Fruit fly (Drosophila melanogaster) whole organism, embryonic: Measurements from ENCODE around the gene me31B.

Experiments
- B-H2 ChIP-seq: fragments of 200-800 bp; sonication (Bioruptor generic); optimal IDR thresholded peaks from 2 replicates; lab custom pipeline; 2018; ENCODE audit warnings: missing biosample characterization, mild to moderate bottlenecking, missing genetic modification characterization
- BEAF-32 ChIP-seq: fragments of 200-800 bp; sonication (Bioruptor generic); optimal IDR thresholded peaks from 3 replicates; lab custom pipeline; 2017; ENCODE audit warnings: missing biosample characterization, missing genetic modification characterization, mild to moderate bottlenecking, moderate library complexity, missing genetic modification reagents
- CG10209 ChIP-seq: fragments of 200-800 bp; sonication (Bioruptor generic); optimal IDR thresholded peaks from 3 replicates; lab custom pipeline; 2017; ENCODE audit warnings: missing biosample characterization, mild to moderate bottlenecking, missing genetic modification characterization, missing genetic modification reagents
- CG11695 ChIP-seq: fragments of 200-800 bp; sonication (Bioruptor generic); IDR thresholded peaks from 3 replicates; pipeline ENCODE4 v1.3.6; 2022; ENCODE audit warnings: missing biosample characterization, missing genetic modification characterization
- CG12104 ChIP-seq: fragments of 200-800 bp; sonication (Bioruptor generic); optimal IDR thresholded peaks from 3 replicates; lab custom pipeline; 2016; ENCODE audit warnings: missing biosample characterization, missing genetic modification characterization
- CG13894 ChIP-seq: fragments of 200-800 bp; sonication (Bioruptor generic); optimal IDR thresholded peaks from 3 replicates; lab custom pipeline; 2018; ENCODE audit warnings: missing biosample characterization, mild to moderate bottlenecking, missing genetic modification characterization, moderate library complexity
- CG16863 ChIP-seq: fragments of 200-800 bp; sonication (Bioruptor generic); optimal IDR thresholded peaks from 3 replicates; lab custom pipeline; 2016; ENCODE audit warnings: missing biosample characterization, missing genetic modification characterization
- CG17186 ChIP-seq: fragments of 200-800 bp; sonication (Bioruptor generic); optimal IDR thresholded peaks from 3 replicates; lab custom pipeline; 2017; ENCODE audit warnings: missing biosample characterization, missing genetic modification reagents, missing genetic modification characterization
- CG2116 ChIP-seq: fragments of 200-800 bp; sonication (Bioruptor generic); optimal IDR thresholded peaks from 3 replicates; lab custom pipeline; 2018; ENCODE audit warnings: missing biosample characterization, mild to moderate bottlenecking, missing genetic modification characterization
- CG2678 ChIP-seq: fragments of 200-800 bp; sonication (Bioruptor generic); optimal IDR thresholded peaks from 3 replicates; lab custom pipeline; 2019; ENCODE audit warnings: missing biosample characterization, mild to moderate bottlenecking, missing genetic modification characterization, moderate library complexity
- CG31388 ChIP-seq: fragments of 200-800 bp; sonication (Bioruptor generic); optimal IDR thresholded peaks from 2 replicates; lab custom pipeline; 2016; ENCODE audit warnings: missing biosample characterization, missing genetic modification characterization
- CG3163 ChIP-seq: fragments of 200-800 bp; sonication (Bioruptor generic); optimal IDR thresholded peaks from 3 replicates; lab custom pipeline; 2016; ENCODE audit warnings: missing biosample characterization, missing genetic modification characterization
- CG3995 ChIP-seq: fragments of 200-800 bp; sonication (Bioruptor generic); optimal IDR thresholded peaks from 3 replicates; lab custom pipeline; 2016; ENCODE audit warnings: missing biosample characterization, missing genetic modification characterization
- CG4424 ChIP-seq: fragments of 200-800 bp; sonication (Bioruptor generic); optimal IDR thresholded peaks from 3 replicates; lab custom pipeline; 2016; ENCODE audit warnings: missing biosample characterization, missing genetic modification characterization
- CG6791 ChIP-seq: fragments of 200-800 bp; sonication (Bioruptor generic); IDR thresholded peaks from 3 replicates; pipeline ENCODE4 v1.3.6; 2022; ENCODE audit warnings: missing biosample characterization, missing genetic modification characterization; ENCODE audit not compliant: partially characterized antibody
- CG8281 ChIP-seq: fragments of 200-800 bp; sonication (Bioruptor generic); optimal IDR thresholded peaks from 2 replicates; lab custom pipeline; 2018; ENCODE audit warnings: missing biosample characterization, mild to moderate bottlenecking, missing genetic modification characterization, moderate library complexity
- CG8290 ChIP-seq, 3 experiments: fragments of 200-800 bp; sonication (Bioruptor generic); optimal IDR thresholded peaks; 2 replicates each; lab custom pipeline; 2016 to 2019; ENCODE audit warnings: missing biosample characterization in 3 of 3, missing genetic modification characterization in 3 of 3, mild to moderate bottlenecking in 2 of 3, moderate library complexity in 1 of 3
- CG9797 ChIP-seq: fragments of 200-800 bp; sonication (Bioruptor generic); optimal IDR thresholded peaks from 3 replicates; lab custom pipeline; 2018; ENCODE audit warnings: missing biosample characterization, mild to moderate bottlenecking, missing genetic modification characterization
- CkIIα-i1 ChIP-seq: fragments of 200-800 bp; sonication (Bioruptor generic); IDR thresholded peaks from 2 replicates; pipeline ENCODE4 v1.3.6; 2022; ENCODE audit warnings: missing biosample characterization, missing genetic modification characterization
- Dp ChIP-seq: fragments of 200-800 bp; sonication (Bioruptor generic); optimal IDR thresholded peaks from 2 replicates; lab custom pipeline; 2018; ENCODE audit warnings: missing biosample characterization, mild to moderate bottlenecking, missing genetic modification characterization, moderate library complexity
- Dref ChIP-seq: fragments of 200-800 bp; sonication (Bioruptor generic); IDR thresholded peaks from 2 replicates; pipeline ENCODE4 v1.3.6; 2022; ENCODE audit warnings: missing biosample characterization, missing genetic modification characterization
- E2f2 ChIP-seq: fragments of 200-800 bp; sonication (Bioruptor generic); IDR thresholded peaks from 2 replicates; pipeline ENCODE4 v1.3.6; 2022; ENCODE audit warnings: missing biosample characterization, missing genetic modification characterization
- Elba2 ChIP-seq: fragments of 200-800 bp; sonication (Bioruptor generic); optimal IDR thresholded peaks from 3 replicates; lab custom pipeline; 2016; ENCODE audit warnings: missing biosample characterization, missing genetic modification characterization
- Ets65A ChIP-seq: fragments of 200-800 bp; sonication (Bioruptor generic); peaks from one replicate; lab custom pipeline; 2016; ENCODE audit warnings: missing biosample characterization, missing genetic modification characterization
- Ets97D ChIP-seq: fragments of 200-800 bp; sonication (Bioruptor generic); optimal IDR thresholded peaks from 3 replicates; lab custom pipeline; 2016; ENCODE audit warnings: missing biosample characterization, missing genetic modification characterization
- HLH4C ChIP-seq: fragments of 200-800 bp; sonication (Bioruptor generic); IDR thresholded peaks from 3 replicates; pipeline ENCODE4 v1.3.6; 2022; ENCODE audit warnings: missing biosample characterization, missing genetic modification characterization; ENCODE audit not compliant: partially characterized antibody
- Hmx ChIP-seq: fragments of 200-800 bp; sonication (Bioruptor generic); optimal IDR thresholded peaks from 2 replicates; lab custom pipeline; 2016; ENCODE audit warnings: missing biosample characterization, missing genetic modification characterization
- MBD-R2 ChIP-seq: fragments of 200-800 bp; sonication (Bioruptor generic); IDR thresholded peaks from 2 replicates; pipeline ENCODE4 v1.3.6; 2022; ENCODE audit warnings: missing biosample characterization, missing genetic modification characterization
- Neu2 ChIP-seq: fragments of 200-800 bp; sonication (Bioruptor generic); optimal IDR thresholded peaks from 3 replicates; lab custom pipeline; 2016; ENCODE audit warnings: missing biosample characterization, missing genetic modification characterization, borderline replicate concordance
- Rx ChIP-seq: fragments of 200-800 bp; sonication (Bioruptor generic); IDR thresholded peaks from 2 replicates; pipeline ENCODE4 v1.3.6; 2022; ENCODE audit warnings: missing biosample characterization, missing genetic modification characterization
- YL-1 ChIP-seq: fragments of 200-800 bp; sonication (Bioruptor generic); optimal IDR thresholded peaks from 3 replicates; lab custom pipeline; 2017; ENCODE audit warnings: missing biosample characterization, mild to moderate bottlenecking, missing genetic modification characterization
- ac ChIP-seq: fragments of 200-800 bp; sonication (Bioruptor generic); optimal IDR thresholded peaks from 3 replicates; lab custom pipeline; 2017; ENCODE audit warnings: missing biosample characterization, mild to moderate bottlenecking, missing genetic modification characterization
- btn ChIP-seq: fragments of 200-800 bp; sonication (Bioruptor generic); optimal IDR thresholded peaks from 2 replicates; lab custom pipeline; 2016; ENCODE audit warnings: missing biosample characterization, missing genetic modification characterization
- caup ChIP-seq: fragments of 200-800 bp; sonication (Bioruptor generic); optimal IDR thresholded peaks from 3 replicates; lab custom pipeline; 2017; ENCODE audit warnings: missing biosample characterization, mild to moderate bottlenecking, missing genetic modification characterization, moderate library complexity; ENCODE audit not compliant: severe bottlenecking
- cg ChIP-seq: fragments of 200-800 bp; sonication (Bioruptor generic); optimal IDR thresholded peaks from 3 replicates; lab custom pipeline; 2019; ENCODE audit warnings: missing biosample characterization, mild to moderate bottlenecking, missing genetic modification characterization, moderate library complexity
- dm ChIP-seq: fragments of 200-800 bp; sonication (Bioruptor generic); optimal IDR thresholded peaks from 3 replicates; lab custom pipeline; 2016; ENCODE audit warnings: missing biosample characterization, missing genetic modification characterization
- dpn ChIP-seq, 2 experiments: fragments of 200-800 bp; sonication (Bioruptor generic); optimal IDR thresholded peaks; 3 replicates each; lab custom pipeline; 2016; ENCODE audit warnings: missing biosample characterization in 2 of 2, missing genetic modification characterization in 2 of 2
- ewg ChIP-seq: fragments of 200-800 bp; sonication (Bioruptor generic); optimal IDR thresholded peaks from 3 replicates; lab custom pipeline; 2017; ENCODE audit warnings: mild to moderate bottlenecking, missing biosample characterization, missing genetic modification reagents, missing genetic modification characterization
- ftz-f1 ChIP-seq: fragments of 200-800 bp; sonication (Bioruptor generic); optimal IDR thresholded peaks from 2 replicates; lab custom pipeline; 2016; ENCODE audit warnings: missing biosample characterization, missing genetic modification characterization
- gfzf ChIP-seq: fragments of 200-800 bp; sonication (Bioruptor generic); optimal IDR thresholded peaks from 2 replicates; lab custom pipeline; 2016; ENCODE audit warnings: missing biosample characterization, mild to moderate bottlenecking, missing genetic modification characterization, moderate library complexity
- gsb ChIP-seq: fragments of 200-800 bp; sonication (Bioruptor generic); IDR thresholded peaks from 2 replicates; pipeline ENCODE4 v1.3.6; 2022; ENCODE audit warnings: missing biosample characterization, missing genetic modification characterization
- gt ChIP-seq: fragments of 200-800 bp; sonication (Bioruptor generic); IDR thresholded peaks from 2 replicates; pipeline ENCODE4 v1.3.6; 2022; ENCODE audit warnings: missing biosample characterization, missing genetic modification characterization
- onecut ChIP-seq: fragments of 200-800 bp; sonication (Bioruptor generic); IDR thresholded peaks from 2 replicates; pipeline ENCODE4 v1.3.6; 2022; ENCODE audit warnings: missing biosample characterization, missing genetic modification characterization
- otp ChIP-seq: fragments of 200-800 bp; sonication (Bioruptor generic); IDR thresholded peaks from 3 replicates; pipeline ENCODE4, ENCODE4 v1.3.6; 2022; ENCODE audit warnings: missing biosample characterization, missing genetic modification characterization
- pb ChIP-seq: fragments of 200-800 bp; sonication (Bioruptor generic); optimal IDR thresholded peaks from 3 replicates; lab custom pipeline; 2016; ENCODE audit warnings: missing biosample characterization, missing genetic modification characterization
- pnt ChIP-seq: fragments of 200-800 bp; sonication (Bioruptor generic); optimal IDR thresholded peaks from 3 replicates; lab custom pipeline; 2016; ENCODE audit warnings: missing biosample characterization, missing genetic modification characterization
- row ChIP-seq: fragments of 200-800 bp; sonication (Bioruptor generic); IDR thresholded peaks from 3 replicates; pipeline ENCODE4 v1.3.6; 2022; ENCODE audit warnings: missing biosample characterization, missing genetic modification characterization
- sens ChIP-seq: fragments of 200-800 bp; sonication (Bioruptor generic); peaks from one replicate; lab custom pipeline; 2016; ENCODE audit warnings: missing biosample characterization, missing genetic modification characterization
- seq ChIP-seq: fragments of 200-800 bp; sonication (Bioruptor generic); IDR thresholded peaks from 2 replicates; pipeline ENCODE4 v1.3.6; 2022; ENCODE audit warnings: missing biosample characterization, missing genetic modification characterization
- stwl ChIP-seq: fragments of 200-800 bp; sonication (Bioruptor generic); optimal IDR thresholded peaks from 3 replicates; lab custom pipeline; 2018; ENCODE audit warnings: missing biosample characterization, mild to moderate bottlenecking, missing genetic modification characterization, moderate library complexity
- trem ChIP-seq: fragments of 200-800 bp; optimal IDR thresholded peaks from 3 replicates; lab custom pipeline; 2019; ENCODE audit warnings: missing biosample characterization, mild to moderate bottlenecking, missing genetic modification characterization, moderate library complexity

me31B gene

DNA sequence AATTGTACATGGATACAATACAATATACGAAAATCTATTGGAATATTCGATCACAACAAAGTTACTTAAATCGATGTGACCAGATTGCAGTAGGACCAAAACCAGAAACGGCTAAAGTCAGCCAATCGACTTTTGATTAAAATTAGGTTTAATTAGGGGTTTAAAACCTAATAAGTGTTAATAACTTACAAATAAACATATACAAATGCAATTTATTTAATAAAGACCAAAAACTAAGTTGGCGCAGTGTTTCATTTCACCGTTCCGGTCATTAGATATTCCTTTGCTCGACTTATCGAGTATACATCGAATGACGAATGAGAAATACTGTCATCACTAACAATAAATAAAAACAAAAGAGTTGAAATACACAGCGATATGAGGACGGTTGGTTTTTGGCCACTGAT, 11.3 kb downstream of the me31B start, which contains the start of the genes bsk and CG31717 (continued):
- no peak for TF ChIP-seq caup (GFP tag; lab: Kevin White, UChicago)
- peak; percentile 21 for TF ChIP-seq Dp (GFP tag; lab: Kevin White, UChicago)
- peak in 1 of 2 experiments; percentile 12 for TF ChIP-seq dpn (GFP tag; optimal IDR thresholded peaks at IDR 0.05; lab: Kevin White, UChicago)
- no peak for TF ChIP-seq CG3163
- no peak for TF ChIP-seq seq (GFP tag; lab: Robert Waterston, UW)
- TF ChIP-seq CG13894 (tag; lab: Kevin White, UChicago), result no peak
- TF ChIP-seq CG9797 (GFP tag; lab: Kevin White, UChicago), result peak; percentile 73
- TF ChIP-seq Ets65A, result no peak
- no peak for TF ChIP-seq pb (GFP tag; lab: Kevin White, UChicago)
- no peak for TF ChIP-seq CG4424 (GFP tag; lab: Kevin White, UChicago)
- TF ChIP-seq Dref, result peak; percentile 71
- no peak for TF ChIP-seq Rx (GFP tag; lab: Robert Waterston, UW)
- peak; percentile 75 for TF ChIP-seq stwl (tag; lab: Kevin White, UChicago)
- TF ChIP-seq otp, result no peak
- peak; percentile 83 for TF ChIP-seq Elba2 (GFP tag; lab: Kevin White, UChicago)
- no peak for TF ChIP-seq Neu2 (GFP tag; lab: Kevin White, UChicago)
- peak; percentile 49; the same call in 1 of the 3 replicates for TF ChIP-seq HLH4C (GFP tag; lab: Robert Waterston, UW)
- TF ChIP-seq CG10209 (GFP tag; lab: Kevin White, UChicago), result no peak
- TF ChIP-seq gsb (GFP tag; lab: Robert Waterston, UW), result no peak
- no peak for TF ChIP-seq CG2678 (tag; lab: Kevin White, UChicago)
- TF ChIP-seq CG2116, result peak; percentile 78
- no peak for TF ChIP-seq CG8281 (tag; lab: Kevin White, UChicago)
- peak; percentile 36 for TF ChIP-seq YL-1 (GFP tag; lab: Kevin White, UChicago)
- peak; percentile 68 for TF ChIP-seq sens
- no peak for TF ChIP-seq CG17186
- no peak for TF ChIP-seq gt (GFP tag; lab: Robert Waterston, UW)
- no peak for TF ChIP-seq ac
- no peak for TF ChIP-seq ewg (GFP tag; lab: Kevin White, UChicago)
- no peak for TF ChIP-seq CG31388 (GFP tag; lab: Kevin White, UChicago)
- TF ChIP-seq CG8290 (GFP tag; optimal IDR thresholded peaks at IDR 0.05; lab: Kevin White, UChicago), result peak; percentile 55
- TF ChIP-seq CG8290 (tag; optimal IDR thresholded peaks at IDR 0.05; lab: Kevin White, UChicago), result no peak
- TF ChIP-seq pnt, result no peak
- TF ChIP-seq onecut (GFP tag; lab: Robert Waterston, UW), result peak; percentile 31; the same call in 1 of the 2 replicates
- TF ChIP-seq Hmx (GFP tag; lab: Kevin White, UChicago), result peak; percentile 19
- TF ChIP-seq CG3995, result peak; percentile 62
- TF ChIP-seq CG12104 (GFP tag; lab: Kevin White, UChicago), result no peak
- peak; percentile 58; the same call in 1 of the 3 replicates for TF ChIP-seq CG6791
- TF ChIP-seq row (GFP tag; lab: Robert Waterston, UW), result peak; percentile 65
- no peak for TF ChIP-seq CG11695 (GFP tag; lab: Robert Waterston, UW)
- TF ChIP-seq CkIIα-i1, result no peak
- TF ChIP-seq cg (GFP tag; lab: Kevin White, UChicago), result no peak
- TF ChIP-seq gfzf (GFP tag; lab: Kevin White, UChicago), result peak; percentile 78
- TF ChIP-seq Ets97D (GFP tag; lab: Kevin White, UChicago), result peak; percentile 43
- peak; percentile 82 for TF ChIP-seq trem (tag; lab: Kevin White, UChicago)
- peak; percentile 65 for TF ChIP-seq MBD-R2 (GFP tag; lab: Robert Waterston, UW)
- TF ChIP-seq CG16863, result no peak
- peak; percentile 5 for TF ChIP-seq B-H2 (GFP tag; lab: Kevin White, UChicago)
- no peak for TF ChIP-seq dm (GFP tag; lab: Kevin White, UChicago)
- peak; percentile 77 for TF ChIP-seq BEAF-32 (GFP tag; lab: Kevin White, UChicago)
- no peak for TF ChIP-seq btn (GFP tag; lab: Kevin White, UChicago)
- no peak for TF ChIP-seq ftz-f1
- no peak for TF ChIP-seq E2f2
